Fruit fly (Drosophila melanogaster) whole organism: ENCODE data around the gene sens-2.

Source experiments
- CG8478 ChIP-seq: fragments of >200 bp; optimal IDR thresholded peaks from 2 replicates; lab custom pipeline; 2018; ENCODE audit warnings: inconsistent platforms
- Dll ChIP-seq: fragments of >200 bp; optimal IDR thresholded peaks from 2 replicates; lab custom pipeline; 2017
- EcR ChIP-seq, 2 experiments: fragments of >200 bp; optimal IDR thresholded peaks; 2 replicates each; lab custom pipeline; 2017; ENCODE audit warnings: missing biosample characterization in 2 of 2, missing genetic modification characterization in 2 of 2, missing genetic modification reagents in 2 of 2
- pan ChIP-seq: fragments of >200 bp; optimal IDR thresholded peaks from 2 replicates; lab custom pipeline; 2017
- psq ChIP-seq: fragments of >200 bp; optimal IDR thresholded peaks from 2 replicates; lab custom pipeline; 2017
- usp ChIP-seq: fragments of >200 bp; optimal IDR thresholded peaks from 2 replicates; lab custom pipeline; 2017; ENCODE audit warnings: missing biosample characterization, missing genetic modification characterization, mixed read lengths

dm6 chr2L:6802740-6803139 lies 19.0 kb upstream of the sens-2 start, which contains the start of the genes CG17377 and Daao2:
- no peak for TF ChIP-seq CG8478
- no peak for TF ChIP-seq psq (lab: Kevin White, UChicago)
- no peak for TF ChIP-seq usp (GFP tag; lab: Kevin White, UChicago)
- no peak for TF ChIP-seq pan (lab: Kevin White, UChicago)
- no peak for TF ChIP-seq Dll
- no peak for TF ChIP-seq EcR (GFP tag; optimal IDR thresholded peaks at IDR 0.05; lab: Kevin White, UChicago)
